Fruit fly (Drosophila melanogaster) whole organism, embryonic: ENCODE results near the gene CG12728.

Experiments used
- Abd-B ChIP-seq: fragments of 200-800 bp; sonication (Bioruptor generic); optimal IDR thresholded peaks from 2 replicates; lab custom pipeline; 2018; ENCODE audit warnings: missing biosample characterization, mild to moderate bottlenecking, missing genetic modification characterization, moderate library complexity
- Ada2b ChIP-seq: fragments of 200-800 bp; sonication (Bioruptor generic); IDR thresholded peaks from 2 replicates; pipeline ENCODE4 v1.3.6; 2022; ENCODE audit warnings: missing biosample characterization, missing genetic modification characterization
- Awh ChIP-seq: fragments of 200-800 bp; sonication (Bioruptor generic); IDR thresholded peaks from 2 replicates; pipeline ENCODE4, ENCODE4 v1.3.6; 2022; ENCODE audit warnings: missing biosample characterization, missing genetic modification characterization
- Blimp-1 ChIP-seq: fragments of 200-800 bp; sonication (Bioruptor generic); optimal IDR thresholded peaks from 3 replicates; lab custom pipeline; 2018; ENCODE audit warnings: missing biosample characterization, missing genetic modification characterization, mild to moderate bottlenecking, moderate library complexity, missing genetic modification reagents
- CG10366 ChIP-seq: fragments of 200-800 bp; sonication (Bioruptor generic); IDR thresholded peaks from 2 replicates; pipeline ENCODE4 v1.3.6; 2022; ENCODE audit warnings: missing biosample characterization, missing genetic modification characterization
- CG11093 ChIP-seq: fragments of 200-800 bp; sonication (Bioruptor generic); IDR thresholded peaks from 3 replicates; pipeline ENCODE4 v1.3.6; 2022; ENCODE audit warnings: missing biosample characterization, missing genetic modification characterization
- CG11695 ChIP-seq: fragments of 200-800 bp; sonication (Bioruptor generic); IDR thresholded peaks from 3 replicates; pipeline ENCODE4 v1.3.6; 2022; ENCODE audit warnings: missing biosample characterization, missing genetic modification characterization
- CG11723 ChIP-seq: fragments of 200-800 bp; sonication (Bioruptor generic); optimal IDR thresholded peaks from 2 replicates; lab custom pipeline; 2017; ENCODE audit warnings: missing biosample characterization, mild to moderate bottlenecking, missing genetic modification characterization
- CG14050 ChIP-seq: fragments of 200-800 bp; sonication (Bioruptor generic); IDR thresholded peaks from 3 replicates; pipeline ENCODE4 v1.3.6; 2022; ENCODE audit warnings: missing biosample characterization, missing genetic modification characterization
- CG14441 ChIP-seq: fragments of 200-800 bp; sonication (Bioruptor generic); IDR thresholded peaks from 2 replicates; pipeline ENCODE4 v1.3.6; 2022; ENCODE audit warnings: missing biosample characterization, missing genetic modification characterization
- CG15479 ChIP-seq: fragments of 200-800 bp; sonication (Bioruptor generic); optimal IDR thresholded peaks from 3 replicates; lab custom pipeline; 2019; ENCODE audit warnings: missing biosample characterization, mild to moderate bottlenecking, missing genetic modification characterization, moderate library complexity
- CG15601 ChIP-seq: fragments of 200-800 bp; sonication (Bioruptor generic); optimal IDR thresholded peaks from 3 replicates; lab custom pipeline; 2019; ENCODE audit warnings: missing biosample characterization, mild to moderate bottlenecking, missing genetic modification characterization, moderate library complexity
- CG17328 ChIP-seq: fragments of 200-800 bp; sonication (Bioruptor generic); IDR thresholded peaks from 2 replicates; pipeline ENCODE4 v1.3.6; 2022; ENCODE audit warnings: missing biosample characterization, missing genetic modification characterization
- CG18011 ChIP-seq: fragments of 200-800 bp; sonication (Bioruptor generic); optimal IDR thresholded peaks from 2 replicates; lab custom pipeline; 2017; ENCODE audit warnings: missing biosample characterization, missing genetic modification characterization, mild to moderate bottlenecking, moderate library complexity, missing genotype
- CG1832 ChIP-seq: fragments of 200-800 bp; sonication (Bioruptor generic); optimal IDR thresholded peaks from 2 replicates; lab custom pipeline; 2017; ENCODE audit warnings: missing biosample characterization, mild to moderate bottlenecking, missing genetic modification characterization, inconsistent platforms
- CG4360 ChIP-seq: fragments of 200-800 bp; sonication (Bioruptor generic); IDR thresholded peaks from 2 replicates; pipeline ENCODE4 v1.3.6; 2022; ENCODE audit warnings: missing biosample characterization, missing genetic modification characterization
- CG4617 ChIP-seq: fragments of 200-800 bp; sonication (Bioruptor generic); optimal IDR thresholded peaks from 3 replicates; lab custom pipeline; 2016; ENCODE audit warnings: missing biosample characterization, missing genetic modification characterization, borderline replicate concordance
- CG6791 ChIP-seq: fragments of 200-800 bp; sonication (Bioruptor generic); IDR thresholded peaks from 3 replicates; pipeline ENCODE4 v1.3.6; 2022; ENCODE audit warnings: missing biosample characterization, missing genetic modification characterization; ENCODE audit not compliant: partially characterized antibody
- CG7786 ChIP-seq: fragments of 200-800 bp; sonication (Bioruptor generic); optimal IDR thresholded peaks from 2 replicates; lab custom pipeline; 2016; ENCODE audit warnings: missing biosample characterization, missing genetic modification characterization
- CG8290 ChIP-seq, 3 experiments: fragments of 200-800 bp; sonication (Bioruptor generic); optimal IDR thresholded peaks; 2 replicates each; lab custom pipeline; 2016 to 2019; ENCODE audit warnings: missing biosample characterization in 3 of 3, missing genetic modification characterization in 3 of 3, mild to moderate bottlenecking in 2 of 3, moderate library complexity in 1 of 3
- CG9609 ChIP-seq: fragments of 200-800 bp; sonication (Bioruptor generic); optimal IDR thresholded peaks from 3 replicates; lab custom pipeline; 2016; ENCODE audit warnings: missing biosample characterization, missing genetic modification characterization
- CG9727 ChIP-seq: fragments of 200-800 bp; sonication (Bioruptor generic); optimal IDR thresholded peaks from 3 replicates; lab custom pipeline; 2017; ENCODE audit warnings: missing biosample characterization, mild to moderate bottlenecking, missing genetic modification characterization
- CHES-1-like ChIP-seq: fragments of 200-800 bp; sonication (Bioruptor generic); optimal IDR thresholded peaks from 2 replicates; lab custom pipeline; 2016; ENCODE audit warnings: missing biosample characterization, missing genetic modification characterization
- Camta ChIP-seq: fragments of 200-800 bp; sonication (Bioruptor generic); optimal IDR thresholded peaks from 2 replicates; lab custom pipeline; 2016; ENCODE audit warnings: missing biosample characterization, missing genetic modification characterization
- D ChIP-seq, 2 experiments: fragments of 200-800 bp in 1 of 2; fragments of >200 bp in 1 of 2; sonication (Bioruptor generic) in 1 of 2; optimal IDR thresholded peaks; 2 replicates in 1 of 2; 3 replicates in 1 of 2; lab custom pipeline; 2017; ENCODE audit warnings: mild to moderate bottlenecking in 1 of 2, missing biosample characterization in 1 of 2, missing genetic modification characterization in 1 of 2, missing genetic modification reagents in 1 of 2
- Dbx ChIP-seq: fragments of 200-800 bp; sonication (Bioruptor generic); IDR thresholded peaks from 3 replicates; pipeline ENCODE4 v1.3.6; 2022; ENCODE audit warnings: missing biosample characterization, missing genetic modification characterization
- Fer2 ChIP-seq: fragments of 200-800 bp; sonication (Bioruptor generic); optimal IDR thresholded peaks from 2 replicates; lab custom pipeline; 2018; ENCODE audit warnings: missing biosample characterization, mild to moderate bottlenecking, missing genetic modification characterization, moderate library complexity
- GATAe ChIP-seq: fragments of 200-800 bp; sonication (Bioruptor generic); conservative IDR thresholded peaks from 2 replicates; pipeline ENCODE4 v1.3.6; 2022; ENCODE audit warnings: missing biosample characterization, missing genetic modification characterization
- Hr78 ChIP-seq, 2 experiments: fragments of 200-800 bp in 1 of 2; fragments of >200 bp in 1 of 2; sonication (Bioruptor generic) in 1 of 2; optimal IDR thresholded peaks; 2 replicates each; lab custom pipeline; 2017 to 2019; ENCODE audit warnings: missing biosample characterization in 2 of 2, missing genetic modification characterization in 2 of 2, mild to moderate bottlenecking in 1 of 2, moderate library complexity in 1 of 2
- Lhr ChIP-seq: fragments of 200-800 bp; sonication (Bioruptor generic); optimal IDR thresholded peaks from 3 replicates; lab custom pipeline; 2017; ENCODE audit warnings: mild to moderate bottlenecking, missing biosample characterization, missing genetic modification reagents, missing genetic modification characterization
- Scr ChIP-seq: fragments of 200-800 bp; sonication (Bioruptor generic); IDR thresholded peaks from 2 replicates; pipeline ENCODE4 v1.3.6; 2022; ENCODE audit warnings: missing biosample characterization, missing genetic modification characterization; ENCODE audit not compliant: partially characterized antibody
- Stat92E ChIP-seq, 3 experiments: fragments of >200 bp in 2 of 3; fragments of 200-800 bp in 1 of 3; sonication (Bioruptor generic) in 1 of 3; optimal IDR thresholded peaks; 2 replicates each; lab custom pipeline; 2017 to 2019; ENCODE audit warnings: missing biosample characterization in 3 of 3, missing genetic modification characterization in 3 of 3, mild to moderate bottlenecking in 1 of 3, moderate library complexity in 1 of 3
- ara ChIP-seq: fragments of 200-800 bp; sonication (Bioruptor generic); IDR thresholded peaks from 2 replicates; pipeline ENCODE4 v1.3.6; 2022; ENCODE audit warnings: missing biosample characterization, missing genetic modification characterization
- ato ChIP-seq: fragments of 200-800 bp; sonication (Bioruptor generic); IDR thresholded peaks from 2 replicates; pipeline ENCODE4 v1.3.6; 2022; ENCODE audit warnings: missing biosample characterization, missing genetic modification characterization; ENCODE audit not compliant: partially characterized antibody
- eve ChIP-seq, 2 experiments: fragments of >200 bp; optimal IDR thresholded peaks; 2 replicates each; lab custom pipeline; 2017; ENCODE audit warnings: missing biosample characterization in 2 of 2, missing genetic modification characterization in 2 of 2
- gcm ChIP-seq: fragments of 200-800 bp; sonication (Bioruptor generic); optimal IDR thresholded peaks from 2 replicates; lab custom pipeline; 2019; ENCODE audit warnings: missing biosample characterization, mild to moderate bottlenecking, missing genetic modification characterization, moderate library complexity
- mam ChIP-seq: fragments of 200-800 bp; sonication (Bioruptor generic); optimal IDR thresholded peaks from 3 replicates; lab custom pipeline; 2016; ENCODE audit warnings: missing biosample characterization, missing genetic modification characterization
- onecut ChIP-seq: fragments of 200-800 bp; sonication (Bioruptor generic); IDR thresholded peaks from 2 replicates; pipeline ENCODE4 v1.3.6; 2022; ENCODE audit warnings: missing biosample characterization, missing genetic modification characterization
- pfk ChIP-seq: fragments of 200-800 bp; sonication (Bioruptor generic); optimal IDR thresholded peaks from 2 replicates; lab custom pipeline; 2018; ENCODE audit warnings: missing biosample characterization, mild to moderate bottlenecking, missing genetic modification characterization, moderate library complexity
- salm ChIP-seq: fragments of 200-800 bp; sonication (Bioruptor generic); optimal IDR thresholded peaks from 2 replicates; lab custom pipeline; 2018; ENCODE audit warnings: missing biosample characterization, mild to moderate bottlenecking, missing genetic modification characterization
- schlank ChIP-seq: fragments of 200-800 bp; sonication (Bioruptor generic); optimal IDR thresholded peaks from 2 replicates; lab custom pipeline; 2018; ENCODE audit warnings: missing biosample characterization, mild to moderate bottlenecking, missing genetic modification characterization
- scrt ChIP-seq: fragments of 200-800 bp; sonication (Bioruptor generic); optimal IDR thresholded peaks from 2 replicates; lab custom pipeline; 2018; ENCODE audit warnings: missing biosample characterization, mild to moderate bottlenecking, missing genetic modification characterization, moderate library complexity
- sens-2 ChIP-seq: fragments of 200-800 bp; sonication (Bioruptor generic); IDR thresholded peaks from 2 replicates; pipeline ENCODE4 v1.3.6; 2022; ENCODE audit warnings: missing biosample characterization, missing genetic modification characterization
- sqz ChIP-seq: fragments of 200-800 bp; sonication (Bioruptor generic); optimal IDR thresholded peaks from 3 replicates; lab custom pipeline; 2018; ENCODE audit warnings: missing biosample characterization, mild to moderate bottlenecking, missing genetic modification characterization
- ssp ChIP-seq: fragments of 200-800 bp; sonication (Bioruptor generic); IDR thresholded peaks from 2 replicates; pipeline ENCODE4 v1.3.6; 2022; ENCODE audit warnings: missing biosample characterization, missing genetic modification characterization
- stc ChIP-seq: fragments of 200-800 bp; sonication (Bioruptor generic); IDR thresholded peaks from 2 replicates; pipeline ENCODE4 v1.3.6; 2022; ENCODE audit warnings: missing biosample characterization, missing genetic modification characterization
- tgo ChIP-seq: fragments of 200-800 bp; sonication (Bioruptor generic); IDR thresholded peaks from 3 replicates; pipeline ENCODE4 v1.3.6; 2022; ENCODE audit warnings: missing biosample characterization, missing genetic modification characterization

Gene CG12728

DNA sequence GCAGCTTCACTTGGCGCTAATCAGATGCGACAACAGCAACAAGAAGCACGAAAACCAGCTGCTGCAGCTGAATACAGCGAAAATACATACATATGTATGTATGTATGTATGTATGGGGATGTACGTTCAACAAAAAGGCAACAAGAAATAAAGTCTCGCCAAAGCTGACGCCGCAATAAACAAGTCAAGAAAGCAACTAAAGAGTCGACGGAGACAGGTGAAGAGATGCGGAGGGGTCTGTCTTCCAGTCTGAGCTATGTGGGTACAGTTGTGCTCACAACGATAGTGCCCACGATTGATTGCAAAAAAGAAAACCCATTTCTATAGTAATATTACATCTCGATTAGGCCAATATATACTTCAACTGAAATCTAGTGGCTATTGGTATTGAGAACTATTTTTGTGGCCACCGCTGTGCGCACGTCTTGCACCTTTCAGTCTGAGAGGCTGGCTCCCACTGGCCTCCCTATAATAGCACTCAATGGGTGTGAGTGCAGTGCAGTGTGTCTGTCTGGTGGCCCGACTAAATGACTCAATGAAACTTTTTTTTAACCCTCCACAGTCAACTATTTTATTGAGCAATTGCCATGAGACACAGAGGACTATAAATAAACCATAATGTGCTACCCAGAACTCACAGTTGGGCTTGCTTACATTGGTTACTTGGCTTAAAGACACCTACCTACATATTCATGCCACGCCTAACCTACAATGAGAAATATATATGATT, 46.4 kb upstream of the CG12728 start (continued):
- TF ChIP-seq Scr (GFP tag; lab: Robert Waterston, UW) (no peak), Stat92E (GFP tag; optimal IDR thresholded peaks at IDR 0.05; lab: Kevin White, UChicago) (peak in 1 of 3 experiments; percentile 59), onecut (GFP tag; lab: Robert Waterston, UW) (peak; percentile 87), D (optimal IDR thresholded peaks at IDR 0.05; lab: Kevin White, UChicago) (no peak), D (GFP tag; optimal IDR thresholded peaks at IDR 0.05; lab: Kevin White, UChicago) (peak; percentile 92), Hr78 (GFP tag; optimal IDR thresholded peaks at IDR 0.05; lab: Kevin White, UChicago) (peak in 1 of 2 experiments; percentile 79), CG15601 (tag; lab: Kevin White, UChicago) (peak; percentile 86), Fer2 (peak; percentile 41), Abd-B (GFP tag; lab: Kevin White, UChicago) (peak; percentile 83), sens-2 (GFP tag; lab: Robert Waterston, UW) (peak; percentile 90), CG1832 (GFP tag; lab: Kevin White, UChicago) (no peak), Dbx (GFP tag; lab: Robert Waterston, UW) (peak; percentile 60; the same call in 2 of the 3 replicates), Awh (GFP tag; lab: Robert Waterston, UW) (peak; percentile 92), Blimp-1 (GFP tag; lab: Kevin White, UChicago) (peak; percentile 91), Lhr (peak; percentile 80), schlank (tag; lab: Kevin White, UChicago) (peak; percentile 28), sqz (GFP tag; lab: Kevin White, UChicago) (peak; percentile 87), CG10366 (GFP tag; lab: Robert Waterston, UW) (peak; percentile 92), CG4360 (GFP tag; lab: Robert Waterston, UW) (peak; percentile 73), ssp (GFP tag; lab: Robert Waterston, UW) (peak; percentile 83), ara (GFP tag; lab: Robert Waterston, UW) (peak; percentile 96), CG14441 (peak; percentile 86), tgo (GFP tag; lab: Robert Waterston, UW) (peak; percentile 88), CG8290 (GFP tag; optimal IDR thresholded peaks at IDR 0.05; lab: Kevin White, UChicago) (peak; percentile 78), CG8290 (tag; optimal IDR thresholded peaks at IDR 0.05; lab: Kevin White, UChicago) (peak; percentile 56 to 93), GATAe (GFP tag; lab: Robert Waterston, UW) (no peak), CG11695 (peak; percentile 90), gcm (GFP tag; lab: Kevin White, UChicago) (peak; percentile 79), pfk (GFP tag; lab: Kevin White, UChicago) (no peak), CG17328 (peak; percentile 94), mam (GFP tag; lab: Kevin White, UChicago) (peak; percentile 86), CG18011 (peak; percentile 61), stc (peak; percentile 91), scrt (GFP tag; lab: Kevin White, UChicago) (peak; percentile 69), CG9727 (GFP tag; lab: Kevin White, UChicago) (peak; percentile 78), CG7786 (peak; percentile 88), CG9609 (GFP tag; lab: Kevin White, UChicago) (peak; percentile 82), CG14050 (GFP tag; lab: Robert Waterston, UW) (peak; percentile 77), CG4617 (peak; percentile 69), CG15479 (no peak), CG11723 (peak; percentile 74), ato (no peak), salm (tag; lab: Kevin White, UChicago) (peak; percentile 86), Camta (GFP tag; lab: Kevin White, UChicago) (peak; percentile 87), eve (GFP tag; optimal IDR thresholded peaks at IDR 0.05; lab: Kevin White, UChicago) (peak in 1 of 2 experiments; percentile 95), CHES-1-like (GFP tag; lab: Kevin White, UChicago) (peak; percentile 75), Ada2b (GFP tag; lab: Robert Waterston, UW) (peak; percentile 93), CG6791 (GFP tag; lab: Robert Waterston, UW) (no peak), CG11093 (GFP tag; lab: Robert Waterston, UW) (peak; percentile 86; the same call in 2 of the 3 replicates)
